Worm (Caenorhabditis elegans): ENCODE results near the gene C29E4.12.

- TF ChIP-seq ref-1 (GFP tag; conservative IDR thresholded peaks at IDR 0.05) (no peak), flt-1 (GFP tag; IDR thresholded peaks at IDR 0.05) (no peak), tab-1 (GFP tag; IDR thresholded peaks at IDR 0.05) (no peak), ztf-23 (GFP tag; IDR thresholded peaks at IDR 0.05) (no peak), klf-2 (GFP tag; conservative IDR thresholded peaks at IDR 0.05) (no peak)
Measured at ce11 chrIII:7977224-7977623, 36.3 kb downstream of the C29E4.12 start.

Measured in whole organism, midembryonic.